Worm (Caenorhabditis elegans) whole organism, L2 larva: ENCODE data around the gene ntl-3.

Source experiments
- C34F6.9 ChIP-seq: fragments of 150-350 bp; optimal IDR thresholded peaks from 2 replicates; lab custom pipeline; 2014; ENCODE audit warnings: missing biosample characterization, missing genetic modification characterization
- F13H6.1 ChIP-seq: sonication (generic microtip); optimal IDR thresholded peaks from 2 replicates; lab custom pipeline; 2016; ENCODE audit warnings: missing genetic modification characterization, missing compliant biosample characterization
- R02D3.7 ChIP-seq: fragments of 150-350 bp; optimal IDR thresholded peaks from 2 replicates; lab custom pipeline; 2014; ENCODE audit warnings: missing biosample characterization, missing genetic modification characterization
- Y55F3AM.14 ChIP-seq: fragments of 200-800 bp; sonication (Bioruptor generic); optimal IDR thresholded peaks from 2 replicates; lab custom pipeline; 2018; ENCODE audit warnings: mild to moderate bottlenecking, missing genetic modification characterization, missing compliant biosample characterization
- ZK546.5 ChIP-seq: sonication (generic microtip); optimal IDR thresholded peaks from 2 replicates; lab custom pipeline; 2017; ENCODE audit warnings: missing biosample characterization, missing genetic modification characterization
- alr-1 ChIP-seq: fragments of 150-350 bp; optimal IDR thresholded peaks from 2 replicates; lab custom pipeline; 2014; ENCODE audit warnings: missing biosample characterization, missing genetic modification characterization
- aly-2 ChIP-seq: fragments of 150-350 bp; optimal IDR thresholded peaks from 2 replicates; lab custom pipeline; 2014; ENCODE audit warnings: missing biosample characterization, missing genetic modification characterization
- ama-1 ChIP-seq: fragments of 150-350 bp; optimal IDR thresholded peaks from 2 replicates; lab custom pipeline; 2018; ENCODE audit warnings: inconsistent platforms
- blmp-1 ChIP-seq: sonication (generic microtip); optimal IDR thresholded peaks from 2 replicates; lab custom pipeline; 2017; ENCODE audit warnings: missing genetic modification characterization, mild to moderate bottlenecking, missing compliant biosample characterization, antibody characterized with exemption, moderate library complexity; ENCODE audit not compliant: insufficient read depth
- ceh-16 ChIP-seq: fragments of 150-350 bp; optimal IDR thresholded peaks from 2 replicates; lab custom pipeline; 2014; ENCODE audit warnings: missing biosample characterization, missing genetic modification characterization
- ceh-82 ChIP-seq: fragments of 150-350 bp; optimal IDR thresholded peaks from 2 replicates; lab custom pipeline; 2014; ENCODE audit warnings: missing biosample characterization, missing genetic modification characterization
- crh-2 ChIP-seq: sonication (generic microtip); optimal IDR thresholded peaks from 2 replicates; lab custom pipeline; 2017; ENCODE audit warnings: missing biosample characterization, missing genetic modification characterization
- dmd-4 ChIP-seq: sonication (generic microtip); optimal IDR thresholded peaks from 2 replicates; lab custom pipeline; 2017; ENCODE audit warnings: missing biosample characterization, missing genetic modification characterization
- egl-27 ChIP-seq: sonication (generic microtip); optimal IDR thresholded peaks from 3 replicates; lab custom pipeline; 2017; ENCODE audit warnings: missing biosample characterization, missing genetic modification reagents, missing genetic modification characterization
- elt-3 ChIP-seq: sonication (generic microtip); optimal IDR thresholded peaks from 2 replicates; lab custom pipeline; 2017; ENCODE audit warnings: missing biosample characterization, missing genetic modification characterization
- fos-1 ChIP-seq: fragments of 150-350 bp; optimal IDR thresholded peaks from 2 replicates; lab custom pipeline; 2014; ENCODE audit warnings: missing biosample characterization, missing genetic modification characterization
- gmeb-1 ChIP-seq: fragments of 150-350 bp; optimal IDR thresholded peaks from 2 replicates; lab custom pipeline; 2014; ENCODE audit warnings: missing biosample characterization, missing genetic modification characterization
- lin-11 ChIP-seq: fragments of 150-350 bp; sonication (generic microtip); optimal IDR thresholded peaks from 2 replicates; lab custom pipeline; 2014; ENCODE audit warnings: missing biosample characterization, missing genetic modification characterization, inconsistent platforms, mixed read lengths
- lin-13 ChIP-seq: fragments of 150-350 bp; optimal IDR thresholded peaks from 2 replicates; lab custom pipeline; 2014; ENCODE audit warnings: missing biosample characterization, missing genetic modification reagents, missing genetic modification characterization
- lin-39 ChIP-seq: fragments of 150-350 bp; optimal IDR thresholded peaks from 2 replicates; lab custom pipeline; 2014; ENCODE audit warnings: missing biosample characterization, missing genetic modification reagents, missing genetic modification characterization
- lsy-2 ChIP-seq, 2 experiments: fragments of 150-350 bp in 1 of 2; sonication (generic microtip) in 1 of 2; optimal IDR thresholded peaks; 2 replicates each; lab custom pipeline; 2014 to 2017; ENCODE audit warnings: missing biosample characterization in 2 of 2, missing genetic modification characterization in 2 of 2
- mdl-1 ChIP-seq, 2 experiments: fragments of 150-350 bp in 1 of 2; sonication (generic microtip) in 1 of 2; optimal IDR thresholded peaks; 2 replicates each; lab custom pipeline; 2017; ENCODE audit warnings: missing biosample characterization in 2 of 2, missing genetic modification characterization in 2 of 2
- nhr-10 ChIP-seq: sonication (generic microtip); optimal IDR thresholded peaks from 2 replicates; lab custom pipeline; 2017; ENCODE audit warnings: missing biosample characterization, missing genetic modification characterization
- nhr-11 ChIP-seq: fragments of 150-350 bp; optimal IDR thresholded peaks from 2 replicates; lab custom pipeline; 2014; ENCODE audit warnings: missing biosample characterization, missing genetic modification characterization
- nhr-129 ChIP-seq: fragments of 150-350 bp; optimal IDR thresholded peaks from 2 replicates; lab custom pipeline; 2014; ENCODE audit warnings: missing biosample characterization, missing genetic modification characterization
- nhr-21 ChIP-seq: fragments of 150-350 bp; optimal IDR thresholded peaks from 2 replicates; lab custom pipeline; 2014; ENCODE audit warnings: missing biosample characterization, missing genetic modification characterization
- nhr-25 ChIP-seq: fragments of 150-350 bp; sonication (generic microtip); optimal IDR thresholded peaks from 3 replicates; lab custom pipeline; 2014; ENCODE audit warnings: missing biosample characterization, missing genetic modification characterization
- nhr-77 ChIP-seq: fragments of 150-350 bp; optimal IDR thresholded peaks from 2 replicates; lab custom pipeline; 2014; ENCODE audit warnings: missing biosample characterization, missing genetic modification characterization
- peb-1 ChIP-seq: fragments of 150-350 bp; optimal IDR thresholded peaks from 2 replicates; lab custom pipeline; 2014; ENCODE audit warnings: missing biosample characterization, missing genetic modification characterization
- sem-4 ChIP-seq: fragments of 150-350 bp; optimal IDR thresholded peaks from 2 replicates; lab custom pipeline; 2014; ENCODE audit warnings: missing biosample characterization, missing genetic modification reagents, missing genetic modification characterization
- skn-1 ChIP-seq: sonication (generic microtip); optimal IDR thresholded peaks from 2 replicates; lab custom pipeline; 2017; ENCODE audit warnings: missing biosample characterization, missing genetic modification characterization
- sma-3 ChIP-seq: sonication (generic microtip); optimal IDR thresholded peaks from 2 replicates; lab custom pipeline; 2016; ENCODE audit warnings: missing genetic modification reagents, missing genetic modification characterization, missing compliant biosample characterization
- sma-9 ChIP-seq, 2 experiments: fragments of 150-350 bp in 1 of 2; sonication (generic microtip) in 1 of 2; optimal IDR thresholded peaks; 2 replicates each; lab custom pipeline; 2014 to 2016; ENCODE audit warnings: missing genetic modification characterization in 2 of 2, mild to moderate bottlenecking in 1 of 2, missing biosample characterization in 1 of 2, missing compliant biosample characterization in 1 of 2, missing genetic modification reagents in 1 of 2, moderate library complexity in 1 of 2
- snpc-4 ChIP-seq: fragments of 150-350 bp; optimal IDR thresholded peaks from 2 replicates; lab custom pipeline; 2014; ENCODE audit warnings: missing biosample characterization, missing genetic modification characterization
- unc-39 ChIP-seq: fragments of 150-350 bp; optimal IDR thresholded peaks from 2 replicates; lab custom pipeline; 2014; ENCODE audit warnings: missing biosample characterization, missing genetic modification characterization
- unc-55 ChIP-seq: fragments of 150-350 bp; sonication (generic microtip); optimal IDR thresholded peaks from 3 replicates; lab custom pipeline; 2014; ENCODE audit warnings: missing biosample characterization, missing genetic modification reagents, missing genetic modification characterization
- zag-1 ChIP-seq: fragments of 150-350 bp; optimal IDR thresholded peaks from 2 replicates; lab custom pipeline; 2014; ENCODE audit warnings: missing biosample characterization, missing genetic modification characterization
- ztf-1 ChIP-seq: fragments of 200-800 bp; sonication (Bioruptor generic); conservative IDR thresholded peaks from 2 replicates; pipeline ENCODE4 v1.3.6; 2022; ENCODE audit warnings: missing genetic modification characterization, missing compliant biosample characterization
- ztf-11 ChIP-seq: sonication (generic microtip); optimal IDR thresholded peaks from 2 replicates; lab custom pipeline; 2017; ENCODE audit warnings: missing biosample characterization, missing genetic modification characterization
- ztf-4 ChIP-seq: fragments of 150-350 bp; optimal IDR thresholded peaks from 2 replicates; lab custom pipeline; 2014; ENCODE audit warnings: missing biosample characterization, missing genetic modification characterization

ntl-3 gene

DNA sequence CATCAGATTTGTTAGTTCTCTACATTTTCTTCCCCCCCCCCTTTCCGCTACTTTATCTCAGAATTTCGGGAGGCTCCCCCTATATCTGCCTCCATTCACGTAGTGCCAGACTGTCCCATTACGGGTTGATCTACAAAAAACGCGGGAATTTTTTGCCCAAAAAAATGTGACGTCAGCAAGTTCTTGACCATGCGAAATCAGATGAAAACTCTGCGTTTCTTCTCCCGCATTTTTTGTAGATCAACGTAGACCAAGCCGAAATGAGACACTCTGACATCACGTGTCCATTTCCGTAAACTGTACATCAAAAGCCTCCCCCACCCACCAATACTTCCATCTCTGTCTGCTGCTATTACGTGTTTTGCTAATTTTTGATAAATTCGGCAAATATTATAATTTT is 21.7 kb downstream of the ntl-3 start:
- no peak for TF ChIP-seq dmd-4 (tag; lab: Kevin White, UChicago)
- no peak for TF ChIP-seq sma-3 (GFP tag; lab: Kevin White, UChicago)
- no peak for TF ChIP-seq peb-1 (tag; lab: Kevin White, UChicago)
- TF ChIP-seq ZK546.5 (tag; lab: Kevin White, UChicago), result no peak
- no peak for TF ChIP-seq unc-39 (tag; lab: Kevin White, UChicago)
- TF ChIP-seq ztf-4 (tag; lab: Kevin White, UChicago), result no peak
- no peak for TF ChIP-seq lin-11 (tag; lab: Kevin White, UChicago)

DNA sequence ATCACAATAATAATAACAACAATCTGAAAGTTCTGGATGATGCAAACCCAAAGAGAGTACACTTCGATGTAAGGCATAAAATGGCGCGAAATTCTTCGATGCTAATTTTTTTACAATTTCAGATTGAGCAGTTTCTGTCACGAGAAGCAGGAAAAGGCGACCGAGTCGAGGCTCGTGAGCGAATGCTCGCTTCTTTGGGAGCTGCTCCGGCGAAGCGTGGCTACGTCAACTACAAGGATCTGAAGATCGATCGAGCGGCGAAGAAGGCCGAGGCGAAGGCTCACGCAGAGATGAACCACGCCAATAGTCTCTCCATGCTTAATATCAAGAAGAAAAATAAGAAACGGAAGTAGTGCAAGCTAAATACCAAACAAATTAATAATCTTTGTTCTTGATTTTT is 22.2 kb downstream of the ntl-3 start:
- TF ChIP-seq ztf-1 (GFP tag; lab: Robert Waterston, UW) (no peak), alr-1 (tag; lab: Kevin White, UChicago) (no peak), aly-2 (tag; lab: Kevin White, UChicago) (no peak), nhr-77 (no peak), ztf-4 (tag; lab: Kevin White, UChicago) (no peak), Y55F3AM.14 (no peak), egl-27 (no peak), nhr-129 (tag; lab: Kevin White, UChicago) (no peak), ama-1 (lab: Kevin White, UChicago) (no peak), blmp-1 (tag; lab: Kevin White, UChicago) (no peak), sma-9 (GFP tag; optimal IDR thresholded peaks at IDR 0.05; lab: Kevin White, UChicago) (no peak), sma-9 (tag; optimal IDR thresholded peaks at IDR 0.05; lab: Kevin White, UChicago) (no peak), elt-3 (tag; lab: Kevin White, UChicago) (no peak), crh-2 (tag; lab: Kevin White, UChicago) (no peak), lin-39 (tag; lab: Kevin White, UChicago) (no peak), ztf-11 (tag; lab: Kevin White, UChicago) (no peak), gmeb-1 (tag; lab: Kevin White, UChicago) (no peak), F13H6.1 (tag; lab: Kevin White, UChicago) (no peak)
- TF ChIP-seq, all 48 proteins: peak for 0

DNA sequence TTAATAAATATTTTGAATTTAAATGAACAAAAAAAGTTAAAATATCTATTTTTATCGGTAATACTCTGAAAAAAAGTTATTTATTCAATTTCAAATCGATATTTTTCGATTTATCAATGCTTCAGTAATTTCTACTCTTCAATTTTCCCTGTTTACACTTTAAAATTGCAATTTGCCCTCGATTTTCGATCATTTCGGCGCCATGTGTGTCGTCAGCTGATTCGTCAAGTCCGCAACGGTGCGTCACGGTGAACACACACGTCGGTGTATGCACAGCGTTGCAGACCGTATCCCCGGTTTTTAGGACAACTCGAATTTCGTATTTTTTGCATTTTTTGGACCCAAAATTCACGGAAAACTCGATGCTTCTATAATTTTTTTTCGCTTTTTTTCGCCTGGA is 23.0 kb downstream of the ntl-3 start, which contains the start of gene C18D11.3:
Gene C18D11.3, plus strand, starts transcription at position 189 of the 400 bp plus-strand sequence.
- TF ChIP-seq lsy-2 (tag; optimal IDR thresholded peaks at IDR 0.05; lab: Kevin White, UChicago) (peak; percentile 90 to 98), zag-1 (tag; lab: Kevin White, UChicago) (peak; percentile 16), nhr-21 (tag; lab: Kevin White, UChicago) (peak; percentile 77), ZK546.5 (tag; lab: Kevin White, UChicago) (no peak), snpc-4 (tag; lab: Kevin White, UChicago) (peak; percentile 78), nhr-25 (tag; lab: Kevin White, UChicago) (peak; percentile 85), fos-1 (tag; lab: Kevin White, UChicago) (peak; percentile 86), C34F6.9 (tag; lab: Kevin White, UChicago) (peak; percentile 94), R02D3.7 (no peak), ztf-4 (tag; lab: Kevin White, UChicago) (peak; percentile 49), ceh-16 (tag; lab: Kevin White, UChicago) (peak; percentile 38), gmeb-1 (tag; lab: Kevin White, UChicago) (peak; percentile 76), nhr-129 (tag; lab: Kevin White, UChicago) (peak; percentile 92), skn-1 (no peak), sma-3 (GFP tag; lab: Kevin White, UChicago) (peak; percentile 82), sma-9 (GFP tag; optimal IDR thresholded peaks at IDR 0.05; lab: Kevin White, UChicago) (peak; percentile 90), sma-9 (tag; optimal IDR thresholded peaks at IDR 0.05; lab: Kevin White, UChicago) (no peak), egl-27 (peak; percentile 60), nhr-10 (tag; lab: Kevin White, UChicago) (peak; percentile 24), lin-13 (GFP tag; lab: Kevin White, UChicago) (peak; percentile 84), ama-1 (lab: Kevin White, UChicago) (no peak), ceh-82 (no peak), nhr-11 (no peak), unc-55 (GFP tag; lab: Kevin White, UChicago) (peak; percentile 87), sem-4 (tag; lab: Kevin White, UChicago) (peak; percentile 84), ztf-11 (tag; lab: Kevin White, UChicago) (no peak), blmp-1 (tag; lab: Kevin White, UChicago) (no peak), mdl-1 (tag; optimal IDR thresholded peaks at IDR 0.05; lab: Kevin White, UChicago) (peak in 1 of 2 experiments; percentile 63), lin-11 (tag; lab: Kevin White, UChicago) (peak; percentile 90), crh-2 (tag; lab: Kevin White, UChicago) (peak; percentile 88), F13H6.1 (tag; lab: Kevin White, UChicago) (peak; percentile 81)
